Worm (Caenorhabditis elegans): ENCODE data around the gene C33G8.2.

DNA sequence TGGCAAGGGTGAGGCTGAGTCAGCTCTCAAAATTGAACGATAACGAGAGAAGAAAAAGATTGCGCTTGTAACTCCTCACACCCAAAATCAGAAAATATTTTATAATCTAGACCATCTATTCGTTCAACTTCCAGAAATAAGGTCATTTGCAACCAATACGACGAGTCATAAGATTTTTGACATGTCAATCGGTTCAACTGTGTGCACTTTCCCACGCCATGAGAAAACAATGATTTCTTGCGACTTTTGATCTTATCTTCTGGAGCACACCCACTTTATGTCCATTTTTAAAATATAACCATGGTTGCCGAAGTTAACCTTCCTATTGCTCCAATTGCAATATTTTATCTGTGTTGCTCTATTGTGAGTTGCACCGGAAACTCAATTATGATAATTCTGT, 7.5 kb downstream of the C33G8.2 start, which contains the start of gene srsx-32:
- no peak for TF ChIP-seq elt-1 (tag; optimal IDR thresholded peaks at IDR 0.05; ENCODE audit: borderline replicate concordance, insufficient read depth)
- TF ChIP-seq tbx-8 (GFP tag; optimal IDR thresholded peaks at IDR 0.05) = no peak
- TF ChIP-seq nhr-76 (tag; optimal IDR thresholded peaks at IDR 0.05) = no peak
- TF ChIP-seq ham-2 (GFP tag; optimal IDR thresholded peaks at IDR 0.05) = no peak
- TF ChIP-seq lin-13 (tag; optimal IDR thresholded peaks at IDR 0.05) = no peak
- TF ChIP-seq unc-120 (tag; optimal IDR thresholded peaks at IDR 0.05; ENCODE audit: poor library complexity, severe bottlenecking) = no peak
- no peak for TF ChIP-seq lsy-2 (tag; optimal IDR thresholded peaks at IDR 0.05)
- TF ChIP-seq mab-5 (tag; optimal IDR thresholded peaks at IDR 0.05) = no peak
- TF ChIP-seq unc-62 (GFP tag; optimal IDR thresholded peaks at IDR 0.05) = no peak
- no peak for TF ChIP-seq nhr-28 (tag; optimal IDR thresholded peaks at IDR 0.05)
- TF ChIP-seq mep-1 (tag; optimal IDR thresholded peaks at IDR 0.05) = no peak
